Fruit fly (Drosophila melanogaster) whole organism, embryonic: ENCODE measurements around the gene CG42445.

Experiments used
- BtbVII ChIP-seq: fragments of 200-800 bp; sonication (Bioruptor generic); optimal IDR thresholded peaks from 3 replicates; lab custom pipeline; 2017; ENCODE audit warnings: missing biosample characterization, mild to moderate bottlenecking, missing genetic modification characterization
- Bteb2 ChIP-seq: fragments of 200-800 bp; sonication (Bioruptor generic); optimal IDR thresholded peaks from 2 replicates; lab custom pipeline; 2016; ENCODE audit warnings: missing biosample characterization, missing genetic modification characterization
- CG10267 ChIP-seq: fragments of 200-800 bp; sonication (Bioruptor generic); optimal IDR thresholded peaks from 2 replicates; lab custom pipeline; 2018; ENCODE audit warnings: missing biosample characterization, mild to moderate bottlenecking, missing genetic modification characterization, moderate library complexity
- CG10274 ChIP-seq: fragments of 200-800 bp; sonication (Bioruptor generic); optimal IDR thresholded peaks from 3 replicates; lab custom pipeline; 2017; ENCODE audit warnings: missing biosample characterization, mild to moderate bottlenecking, missing genetic modification characterization
- CG10366 ChIP-seq: fragments of 200-800 bp; sonication (Bioruptor generic); IDR thresholded peaks from 2 replicates; pipeline ENCODE4 v1.3.6; 2022; ENCODE audit warnings: missing biosample characterization, missing genetic modification characterization
- CG12104 ChIP-seq: fragments of 200-800 bp; sonication (Bioruptor generic); optimal IDR thresholded peaks from 3 replicates; lab custom pipeline; 2016; ENCODE audit warnings: missing biosample characterization, missing genetic modification characterization
- CG14965 ChIP-seq: fragments of 200-800 bp; sonication (Bioruptor generic); optimal IDR thresholded peaks from 2 replicates; lab custom pipeline; 2016; ENCODE audit warnings: missing biosample characterization, missing genetic modification characterization, borderline replicate concordance
- CG15269 ChIP-seq: fragments of 200-800 bp; sonication (Bioruptor generic); optimal IDR thresholded peaks from 2 replicates; lab custom pipeline; 2018; ENCODE audit warnings: missing biosample characterization, mild to moderate bottlenecking, missing genetic modification characterization, moderate library complexity
- CG15601 ChIP-seq: fragments of 200-800 bp; sonication (Bioruptor generic); optimal IDR thresholded peaks from 3 replicates; lab custom pipeline; 2019; ENCODE audit warnings: missing biosample characterization, mild to moderate bottlenecking, missing genetic modification characterization, moderate library complexity
- CG17361 ChIP-seq: fragments of 200-800 bp; sonication (Bioruptor generic); IDR thresholded peaks from 3 replicates; pipeline ENCODE4 v1.3.6; 2022; ENCODE audit warnings: missing biosample characterization, missing genetic modification characterization
- CG17912 ChIP-seq: fragments of 200-800 bp; sonication (Bioruptor generic); optimal IDR thresholded peaks from 2 replicates; lab custom pipeline; 2018; ENCODE audit warnings: missing biosample characterization, mild to moderate bottlenecking, missing genetic modification characterization
- CG18011 ChIP-seq: fragments of 200-800 bp; sonication (Bioruptor generic); optimal IDR thresholded peaks from 2 replicates; lab custom pipeline; 2017; ENCODE audit warnings: missing biosample characterization, missing genetic modification characterization, mild to moderate bottlenecking, moderate library complexity, missing genotype
- CG18619 ChIP-seq: fragments of 200-800 bp; sonication (Bioruptor generic); optimal IDR thresholded peaks from 3 replicates; lab custom pipeline; 2017; ENCODE audit warnings: missing biosample characterization, mild to moderate bottlenecking, missing genetic modification characterization
- CG31441 ChIP-seq: fragments of 200-800 bp; sonication (Bioruptor generic); IDR thresholded peaks from 2 replicates; pipeline ENCODE4 v1.3.6; 2022; ENCODE audit warnings: missing biosample characterization, missing genetic modification characterization
- CG32532 ChIP-seq: fragments of 200-800 bp; sonication (Bioruptor generic); IDR thresholded peaks from 2 replicates; pipeline ENCODE4 v1.3.6; 2022; ENCODE audit warnings: missing biosample characterization, missing genetic modification characterization
- CG3726 ChIP-seq: fragments of 200-800 bp; sonication (Bioruptor generic); IDR thresholded peaks from 3 replicates; pipeline ENCODE4, ENCODE4 v1.3.6; 2022; ENCODE audit warnings: missing biosample characterization, missing genetic modification characterization
- CG42726 ChIP-seq: fragments of 200-800 bp; sonication (Bioruptor generic); IDR thresholded peaks from 2 replicates; pipeline ENCODE4 v1.3.6; 2022; ENCODE audit warnings: missing biosample characterization, missing genetic modification characterization; ENCODE audit not compliant: partially characterized antibody
- CG7372 ChIP-seq: fragments of 200-800 bp; sonication (Bioruptor generic); IDR thresholded peaks from 2 replicates; pipeline ENCODE4 v1.3.6; 2022; ENCODE audit warnings: missing biosample characterization, missing genetic modification characterization
- CG7928 ChIP-seq: fragments of 200-800 bp; sonication (Bioruptor generic); optimal IDR thresholded peaks from 2 replicates; lab custom pipeline; 2017; ENCODE audit warnings: missing biosample characterization, mild to moderate bottlenecking, missing genetic modification characterization
- CG9609 ChIP-seq: fragments of 200-800 bp; sonication (Bioruptor generic); optimal IDR thresholded peaks from 3 replicates; lab custom pipeline; 2016; ENCODE audit warnings: missing biosample characterization, missing genetic modification characterization
- CoRest ChIP-seq: fragments of 200-800 bp; sonication (Bioruptor generic); optimal IDR thresholded peaks from 3 replicates; lab custom pipeline; 2018; ENCODE audit warnings: missing biosample characterization, mild to moderate bottlenecking, missing genetic modification characterization, moderate library complexity
- Deaf1 ChIP-seq: fragments of 200-800 bp; optimal IDR thresholded peaks from 3 replicates; lab custom pipeline; 2019; ENCODE audit warnings: missing biosample characterization, mild to moderate bottlenecking, missing genetic modification characterization, moderate library complexity
- Drgx ChIP-seq: fragments of 200-800 bp; sonication (Bioruptor generic); IDR thresholded peaks from 2 replicates; pipeline ENCODE4 v1.3.6; 2022; ENCODE audit warnings: missing biosample characterization, missing genetic modification characterization
- ERR ChIP-seq: fragments of 200-800 bp; sonication (Bioruptor generic); optimal IDR thresholded peaks from 2 replicates; lab custom pipeline; 2016; ENCODE audit warnings: missing biosample characterization, missing genetic modification characterization
- Elba2 ChIP-seq: fragments of 200-800 bp; sonication (Bioruptor generic); optimal IDR thresholded peaks from 3 replicates; lab custom pipeline; 2016; ENCODE audit warnings: missing biosample characterization, missing genetic modification characterization
- Ets65A ChIP-seq: fragments of 200-800 bp; sonication (Bioruptor generic); peaks from one replicate; lab custom pipeline; 2016; ENCODE audit warnings: missing biosample characterization, missing genetic modification characterization
- GATAe ChIP-seq: fragments of 200-800 bp; sonication (Bioruptor generic); conservative IDR thresholded peaks from 2 replicates; pipeline ENCODE4 v1.3.6; 2022; ENCODE audit warnings: missing biosample characterization, missing genetic modification characterization
- HHEX ChIP-seq: fragments of 200-800 bp; sonication (Bioruptor generic); optimal IDR thresholded peaks from 3 replicates; lab custom pipeline; 2017; ENCODE audit warnings: missing biosample characterization, mild to moderate bottlenecking, missing genetic modification characterization, missing genetic modification reagents
- HLH4C ChIP-seq: fragments of 200-800 bp; sonication (Bioruptor generic); IDR thresholded peaks from 3 replicates; pipeline ENCODE4 v1.3.6; 2022; ENCODE audit warnings: missing biosample characterization, missing genetic modification characterization; ENCODE audit not compliant: partially characterized antibody
- HmgD ChIP-seq: fragments of 200-800 bp; sonication (Bioruptor generic); optimal IDR thresholded peaks from 3 replicates; lab custom pipeline; 2016; ENCODE audit warnings: missing biosample characterization, missing genetic modification characterization
- HmgZ ChIP-seq: fragments of 200-800 bp; sonication (Bioruptor generic); optimal IDR thresholded peaks from 2 replicates; lab custom pipeline; 2018; ENCODE audit warnings: missing biosample characterization, mild to moderate bottlenecking, missing genetic modification characterization
- Hr3 ChIP-seq: fragments of 200-800 bp; sonication (Bioruptor generic); optimal IDR thresholded peaks from 3 replicates; lab custom pipeline; 2016; ENCODE audit warnings: missing biosample characterization, missing genetic modification characterization
- Lpt ChIP-seq: fragments of >200 bp; optimal IDR thresholded peaks from 2 replicates; lab custom pipeline; 2018; ENCODE audit warnings: missing biosample characterization, missing genetic modification characterization
- Nf-YA ChIP-seq: fragments of 200-800 bp; sonication (Bioruptor generic); IDR thresholded peaks from 2 replicates; pipeline ENCODE4 v1.3.6; 2022; ENCODE audit warnings: missing biosample characterization, missing genetic modification characterization
- Oli ChIP-seq: fragments of 200-800 bp; sonication (Bioruptor generic); optimal IDR thresholded peaks from 2 replicates; lab custom pipeline; 2018; ENCODE audit warnings: missing biosample characterization, mild to moderate bottlenecking, missing genetic modification characterization, moderate library complexity
- chm ChIP-seq: fragments of 200-800 bp; sonication (Bioruptor generic); IDR thresholded peaks from 2 replicates; pipeline ENCODE4 v1.3.6; 2022; ENCODE audit warnings: missing biosample characterization, missing genetic modification characterization
- croc ChIP-seq: fragments of 200-800 bp; sonication (Bioruptor generic); conservative IDR thresholded peaks from 3 replicates; pipeline ENCODE4 v1.3.6; 2022; ENCODE audit warnings: missing biosample characterization, missing genetic modification characterization
- dpn ChIP-seq, 2 experiments: fragments of 200-800 bp; sonication (Bioruptor generic); optimal IDR thresholded peaks; 3 replicates each; lab custom pipeline; 2016; ENCODE audit warnings: missing biosample characterization in 2 of 2, missing genetic modification characterization in 2 of 2
- fd64A ChIP-seq: fragments of 200-800 bp; sonication (Bioruptor generic); optimal IDR thresholded peaks from 3 replicates; lab custom pipeline; 2018; ENCODE audit warnings: missing biosample characterization, mild to moderate bottlenecking, missing genetic modification characterization
- gcm2 ChIP-seq: fragments of 200-800 bp; sonication (Bioruptor generic); optimal IDR thresholded peaks from 2 replicates; lab custom pipeline; 2016; ENCODE audit warnings: missing biosample characterization, missing genetic modification characterization
- gt ChIP-seq: fragments of 200-800 bp; sonication (Bioruptor generic); IDR thresholded peaks from 2 replicates; pipeline ENCODE4 v1.3.6; 2022; ENCODE audit warnings: missing biosample characterization, missing genetic modification characterization
- jumu ChIP-seq: fragments of 200-800 bp; sonication (Bioruptor generic); optimal IDR thresholded peaks from 3 replicates; lab custom pipeline; 2016; ENCODE audit warnings: missing biosample characterization, missing genetic modification characterization
- nmo ChIP-seq: fragments of 200-800 bp; sonication (Bioruptor generic); optimal IDR thresholded peaks from 2 replicates; lab custom pipeline; 2018; ENCODE audit warnings: missing biosample characterization, mild to moderate bottlenecking, missing genetic modification characterization, moderate library complexity
- nom ChIP-seq: fragments of 200-800 bp; sonication (Bioruptor generic); optimal IDR thresholded peaks from 2 replicates; lab custom pipeline; 2017; ENCODE audit warnings: missing biosample characterization, missing genetic modification characterization, mild to moderate bottlenecking, moderate library complexity, missing genetic modification reagents
- phol ChIP-seq: fragments of 200-800 bp; sonication (Bioruptor generic); optimal IDR thresholded peaks from 3 replicates; lab custom pipeline; 2018; ENCODE audit warnings: missing biosample characterization, mild to moderate bottlenecking, missing genetic modification characterization, moderate library complexity
- twi ChIP-seq: fragments of 200-800 bp; optimal IDR thresholded peaks from 2 replicates; lab custom pipeline; 2019; ENCODE audit warnings: missing biosample characterization, mild to moderate bottlenecking, missing genetic modification characterization, moderate library complexity
- vfl ChIP-seq: fragments of 200-800 bp; sonication (Bioruptor generic); optimal IDR thresholded peaks from 2 replicates; lab custom pipeline; 2016; ENCODE audit warnings: missing biosample characterization, missing genetic modification characterization
- vnd ChIP-seq: fragments of 200-800 bp; sonication (Bioruptor generic); IDR thresholded peaks from 3 replicates; pipeline ENCODE4 v1.3.6; 2022; ENCODE audit warnings: missing biosample characterization, missing genetic modification characterization; ENCODE audit not compliant: partially characterized antibody
- zfh1 ChIP-seq: fragments of 200-800 bp; sonication (Bioruptor generic); IDR thresholded peaks from 3 replicates; pipeline ENCODE4 v1.3.6; 2022; ENCODE audit warnings: missing biosample characterization, missing genetic modification characterization

The CG42445 gene

DNA sequence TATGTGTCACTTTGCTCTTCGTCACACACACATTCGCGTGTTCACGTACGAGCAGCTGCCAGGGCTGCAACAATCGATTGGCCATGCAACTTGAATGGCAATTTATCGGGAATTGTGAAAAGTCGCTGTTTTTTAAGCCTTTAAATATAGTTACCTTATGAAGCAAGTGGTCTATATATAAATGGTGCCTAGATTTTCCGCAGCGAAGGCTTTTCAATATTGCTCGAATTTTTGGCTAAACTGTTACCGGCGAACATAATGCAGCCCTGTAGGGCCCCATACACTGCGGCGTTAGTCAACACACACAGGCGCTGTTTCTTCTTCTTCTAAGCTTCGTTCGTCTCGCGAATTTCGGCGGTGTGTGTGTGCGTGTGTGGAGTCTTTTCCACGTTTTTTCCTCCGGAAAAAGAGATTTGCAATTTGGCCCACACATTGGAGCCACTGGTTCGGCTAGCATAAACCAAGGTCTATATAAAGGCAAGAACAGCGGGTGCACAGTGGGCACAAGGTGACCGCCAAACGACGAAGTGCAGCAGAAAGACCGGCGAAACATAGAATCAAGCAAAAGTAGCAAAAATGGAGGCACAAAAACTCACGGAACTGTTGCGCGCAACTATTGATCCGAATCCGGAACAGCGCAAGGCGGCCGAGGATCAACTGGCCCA lies 42.7 kb downstream of the CG42445 start, which contains the start of the genes Arp3 and msk (continued):
- TF ChIP-seq CG15601 (tag; lab: Kevin White, UChicago) (peak; percentile 78), CG31441 (GFP tag; lab: Robert Waterston, UW) (peak; percentile 64), zfh1 (peak; percentile 73; the same call in 2 of the 3 replicates), CG10366 (GFP tag; lab: Robert Waterston, UW) (peak; percentile 60; the same call in 1 of the 2 replicates), CG42726 (GFP tag; lab: Robert Waterston, UW) (no peak), dpn (GFP tag; optimal IDR thresholded peaks at IDR 0.05; lab: Kevin White, UChicago) (peak; percentile 85 to 92), CG12104 (peak; percentile 64), HLH4C (peak; percentile 55; the same call in 1 of the 3 replicates), CG10274 (GFP tag; lab: Kevin White, UChicago) (peak; percentile 32), CG18619 (GFP tag; lab: Kevin White, UChicago) (peak; percentile 72), Hr3 (GFP tag; lab: Kevin White, UChicago) (peak; percentile 81), CG3726 (GFP tag; lab: Robert Waterston, UW) (no peak), Oli (tag; lab: Kevin White, UChicago) (no peak), GATAe (GFP tag; lab: Robert Waterston, UW) (peak; percentile 31; the same call in 1 of the 2 replicates), ERR (GFP tag; lab: Kevin White, UChicago) (peak; percentile 85), twi (tag; lab: Kevin White, UChicago) (peak; percentile 58), CG7372 (GFP tag; lab: Robert Waterston, UW) (peak; percentile 52), nom (GFP tag; lab: Kevin White, UChicago) (peak; percentile 48), CG14965 (GFP tag; lab: Kevin White, UChicago) (no peak), nmo (GFP tag; lab: Kevin White, UChicago) (peak; percentile 90), CG17361 (GFP tag; lab: Robert Waterston, UW) (peak; percentile 74), croc (GFP tag; lab: Robert Waterston, UW) (peak; percentile 33; the same call in 1 of the 3 replicates), Ets65A (GFP tag; lab: Kevin White, UChicago) (peak; percentile 99), CG15269 (tag; lab: Kevin White, UChicago) (no peak), CG10267 (tag; lab: Kevin White, UChicago) (peak; percentile 99), Deaf1 (tag; lab: Kevin White, UChicago) (peak; percentile 83), Lpt (GFP tag; lab: Kevin White, UChicago) (no peak), CG18011 (peak; percentile 43), vnd (GFP tag; lab: Robert Waterston, UW) (no peak), HHEX (GFP tag; lab: Kevin White, UChicago) (peak; percentile 74), BtbVII (GFP tag; lab: Kevin White, UChicago) (peak; percentile 50), CG32532 (GFP tag; lab: Robert Waterston, UW) (peak; percentile 81), vfl (GFP tag; lab: Kevin White, UChicago) (peak; percentile 83), Drgx (GFP tag; lab: Robert Waterston, UW) (no peak; the same call in 1 of the 2 replicates), CG7928 (peak; percentile 100), gt (0 out of 2 replicates have a peak, but pooled peaks have one; percentile 11), Nf-YA (0 out of 2 replicates have a peak, but pooled peaks have one; percentile 31), Elba2 (GFP tag; lab: Kevin White, UChicago) (peak; percentile 21), chm (GFP tag; lab: Robert Waterston, UW) (peak; percentile 43; the same call in 1 of the 2 replicates), CG17912 (GFP tag; lab: Kevin White, UChicago) (peak; percentile 79), Bteb2 (peak; percentile 89), fd64A (no peak), phol (tag; lab: Kevin White, UChicago) (peak; percentile 88), gcm2 (GFP tag; lab: Kevin White, UChicago) (peak; percentile 60), CoRest (peak; percentile 80), jumu (peak; percentile 95), HmgZ (peak; percentile 92), CG9609 (GFP tag; lab: Kevin White, UChicago) (peak; percentile 88), HmgD (GFP tag; lab: Kevin White, UChicago) (peak; percentile 97)
